Worm (Caenorhabditis elegans): Measurements from ENCODE around the gene nas-31.

ce11 chrV:10931189-10931588, 9.5 kb upstream of the nas-31 start, which contains the start of gene scvp-1:
- TF ChIP-seq hlh-1 (tag; optimal IDR thresholded peaks at IDR 0.05) (no peak), flh-1 (GFP tag; optimal IDR thresholded peaks at IDR 0.05) (no peak), sem-2 (GFP tag; optimal IDR thresholded peaks at IDR 0.05) (no peak), ham-2 (GFP tag; optimal IDR thresholded peaks at IDR 0.05) (no peak), cnd-1 (tag; optimal IDR thresholded peaks at IDR 0.05) (no peak), blmp-1 (tag; optimal IDR thresholded peaks at IDR 0.05) (no peak)
